Worm (Caenorhabditis elegans) whole organism, L2 larva: ENCODE results near the gene C36A4.11.

Experiments
- F13H6.1 ChIP-seq: sonication (generic microtip); optimal IDR thresholded peaks from 2 replicates; lab custom pipeline; 2016; ENCODE audit warnings: missing genetic modification characterization, missing compliant biosample characterization
- R02D3.7 ChIP-seq: fragments of 150-350 bp; optimal IDR thresholded peaks from 2 replicates; lab custom pipeline; 2014; ENCODE audit warnings: missing biosample characterization, missing genetic modification characterization
- Y55F3AM.14 ChIP-seq: fragments of 200-800 bp; sonication (Bioruptor generic); optimal IDR thresholded peaks from 2 replicates; lab custom pipeline; 2018; ENCODE audit warnings: mild to moderate bottlenecking, missing genetic modification characterization, missing compliant biosample characterization
- ZK546.5 ChIP-seq: sonication (generic microtip); optimal IDR thresholded peaks from 2 replicates; lab custom pipeline; 2017; ENCODE audit warnings: missing biosample characterization, missing genetic modification characterization
- alr-1 ChIP-seq: fragments of 150-350 bp; optimal IDR thresholded peaks from 2 replicates; lab custom pipeline; 2014; ENCODE audit warnings: missing biosample characterization, missing genetic modification characterization
- aly-2 ChIP-seq: fragments of 150-350 bp; optimal IDR thresholded peaks from 2 replicates; lab custom pipeline; 2014; ENCODE audit warnings: missing biosample characterization, missing genetic modification characterization
- ama-1 ChIP-seq: fragments of 150-350 bp; optimal IDR thresholded peaks from 2 replicates; lab custom pipeline; 2018; ENCODE audit warnings: inconsistent platforms
- blmp-1 ChIP-seq: sonication (generic microtip); optimal IDR thresholded peaks from 2 replicates; lab custom pipeline; 2017; ENCODE audit warnings: missing genetic modification characterization, mild to moderate bottlenecking, missing compliant biosample characterization, antibody characterized with exemption, moderate library complexity; ENCODE audit not compliant: insufficient read depth
- ceh-16 ChIP-seq: fragments of 150-350 bp; optimal IDR thresholded peaks from 2 replicates; lab custom pipeline; 2014; ENCODE audit warnings: missing biosample characterization, missing genetic modification characterization
- ceh-82 ChIP-seq: fragments of 150-350 bp; optimal IDR thresholded peaks from 2 replicates; lab custom pipeline; 2014; ENCODE audit warnings: missing biosample characterization, missing genetic modification characterization
- crh-2 ChIP-seq: sonication (generic microtip); optimal IDR thresholded peaks from 2 replicates; lab custom pipeline; 2017; ENCODE audit warnings: missing biosample characterization, missing genetic modification characterization
- dmd-4 ChIP-seq: sonication (generic microtip); optimal IDR thresholded peaks from 2 replicates; lab custom pipeline; 2017; ENCODE audit warnings: missing biosample characterization, missing genetic modification characterization
- egl-27 ChIP-seq: sonication (generic microtip); optimal IDR thresholded peaks from 3 replicates; lab custom pipeline; 2017; ENCODE audit warnings: missing biosample characterization, missing genetic modification reagents, missing genetic modification characterization
- elt-1 ChIP-seq: fragments of 150-350 bp; optimal IDR thresholded peaks from 2 replicates; lab custom pipeline; 2014; ENCODE audit warnings: missing biosample characterization, missing genetic modification characterization
- elt-3 ChIP-seq: sonication (generic microtip); optimal IDR thresholded peaks from 2 replicates; lab custom pipeline; 2017; ENCODE audit warnings: missing biosample characterization, missing genetic modification characterization
- fos-1 ChIP-seq: fragments of 150-350 bp; optimal IDR thresholded peaks from 2 replicates; lab custom pipeline; 2014; ENCODE audit warnings: missing biosample characterization, missing genetic modification characterization
- gmeb-1 ChIP-seq: fragments of 150-350 bp; optimal IDR thresholded peaks from 2 replicates; lab custom pipeline; 2014; ENCODE audit warnings: missing biosample characterization, missing genetic modification characterization
- lin-11 ChIP-seq: fragments of 150-350 bp; sonication (generic microtip); optimal IDR thresholded peaks from 2 replicates; lab custom pipeline; 2014; ENCODE audit warnings: missing biosample characterization, missing genetic modification characterization, inconsistent platforms, mixed read lengths
- lin-13 ChIP-seq: fragments of 150-350 bp; optimal IDR thresholded peaks from 2 replicates; lab custom pipeline; 2014; ENCODE audit warnings: missing biosample characterization, missing genetic modification reagents, missing genetic modification characterization
- lin-39 ChIP-seq: fragments of 150-350 bp; optimal IDR thresholded peaks from 2 replicates; lab custom pipeline; 2014; ENCODE audit warnings: missing biosample characterization, missing genetic modification reagents, missing genetic modification characterization
- lsy-2 ChIP-seq, 2 experiments: fragments of 150-350 bp in 1 of 2; sonication (generic microtip) in 1 of 2; optimal IDR thresholded peaks; 2 replicates each; lab custom pipeline; 2014 to 2017; ENCODE audit warnings: missing biosample characterization in 2 of 2, missing genetic modification characterization in 2 of 2
- mab-5 ChIP-seq: fragments of 150-350 bp; optimal IDR thresholded peaks from 2 replicates; lab custom pipeline; 2014; ENCODE audit warnings: missing biosample characterization, missing genetic modification characterization
- mbf-1 ChIP-seq: sonication (generic microtip); optimal IDR thresholded peaks from 2 replicates; lab custom pipeline; 2017; ENCODE audit warnings: missing biosample characterization, missing genetic modification characterization
- mdl-1 ChIP-seq, 2 experiments: fragments of 150-350 bp in 1 of 2; sonication (generic microtip) in 1 of 2; optimal IDR thresholded peaks; 2 replicates each; lab custom pipeline; 2017; ENCODE audit warnings: missing biosample characterization in 2 of 2, missing genetic modification characterization in 2 of 2
- nhr-10 ChIP-seq: sonication (generic microtip); optimal IDR thresholded peaks from 2 replicates; lab custom pipeline; 2017; ENCODE audit warnings: missing biosample characterization, missing genetic modification characterization
- nhr-11 ChIP-seq: fragments of 150-350 bp; optimal IDR thresholded peaks from 2 replicates; lab custom pipeline; 2014; ENCODE audit warnings: missing biosample characterization, missing genetic modification characterization
- nhr-12 ChIP-seq: fragments of 150-350 bp; optimal IDR thresholded peaks from 2 replicates; lab custom pipeline; 2014; ENCODE audit warnings: missing biosample characterization, missing genetic modification characterization
- nhr-129 ChIP-seq: fragments of 150-350 bp; optimal IDR thresholded peaks from 2 replicates; lab custom pipeline; 2014; ENCODE audit warnings: missing biosample characterization, missing genetic modification characterization
- nhr-21 ChIP-seq: fragments of 150-350 bp; optimal IDR thresholded peaks from 2 replicates; lab custom pipeline; 2014; ENCODE audit warnings: missing biosample characterization, missing genetic modification characterization
- nhr-23 ChIP-seq: fragments of 150-350 bp; optimal IDR thresholded peaks from 2 replicates; lab custom pipeline; 2014; ENCODE audit warnings: missing biosample characterization, missing genetic modification reagents, missing genetic modification characterization
- nhr-237 ChIP-seq: fragments of 150-350 bp; optimal IDR thresholded peaks from 2 replicates; lab custom pipeline; 2014; ENCODE audit warnings: missing biosample characterization, missing genetic modification characterization
- nhr-25 ChIP-seq: fragments of 150-350 bp; sonication (generic microtip); optimal IDR thresholded peaks from 3 replicates; lab custom pipeline; 2014; ENCODE audit warnings: missing biosample characterization, missing genetic modification characterization
- nhr-6 ChIP-seq: fragments of 150-350 bp; optimal IDR thresholded peaks from 2 replicates; lab custom pipeline; 2014; ENCODE audit warnings: missing biosample characterization, missing genetic modification characterization
- peb-1 ChIP-seq: fragments of 150-350 bp; optimal IDR thresholded peaks from 2 replicates; lab custom pipeline; 2014; ENCODE audit warnings: missing biosample characterization, missing genetic modification characterization
- sem-4 ChIP-seq: fragments of 150-350 bp; optimal IDR thresholded peaks from 2 replicates; lab custom pipeline; 2014; ENCODE audit warnings: missing biosample characterization, missing genetic modification reagents, missing genetic modification characterization
- skn-1 ChIP-seq: sonication (generic microtip); optimal IDR thresholded peaks from 2 replicates; lab custom pipeline; 2017; ENCODE audit warnings: missing biosample characterization, missing genetic modification characterization
- sma-3 ChIP-seq: sonication (generic microtip); optimal IDR thresholded peaks from 2 replicates; lab custom pipeline; 2016; ENCODE audit warnings: missing genetic modification reagents, missing genetic modification characterization, missing compliant biosample characterization
- sma-9 ChIP-seq, 2 experiments: fragments of 150-350 bp in 1 of 2; sonication (generic microtip) in 1 of 2; optimal IDR thresholded peaks; 2 replicates each; lab custom pipeline; 2014 to 2016; ENCODE audit warnings: missing genetic modification characterization in 2 of 2, mild to moderate bottlenecking in 1 of 2, missing biosample characterization in 1 of 2, missing compliant biosample characterization in 1 of 2, missing genetic modification reagents in 1 of 2, moderate library complexity in 1 of 2
- snpc-4 ChIP-seq: fragments of 150-350 bp; optimal IDR thresholded peaks from 2 replicates; lab custom pipeline; 2014; ENCODE audit warnings: missing biosample characterization, missing genetic modification characterization
- unc-39 ChIP-seq: fragments of 150-350 bp; optimal IDR thresholded peaks from 2 replicates; lab custom pipeline; 2014; ENCODE audit warnings: missing biosample characterization, missing genetic modification characterization
- unc-55 ChIP-seq: fragments of 150-350 bp; sonication (generic microtip); optimal IDR thresholded peaks from 3 replicates; lab custom pipeline; 2014; ENCODE audit warnings: missing biosample characterization, missing genetic modification reagents, missing genetic modification characterization
- unc-62 ChIP-seq: fragments of 150-350 bp; optimal IDR thresholded peaks from 2 replicates; lab custom pipeline; 2014; ENCODE audit warnings: missing biosample characterization, missing genetic modification reagents, missing genetic modification characterization
- zag-1 ChIP-seq: fragments of 150-350 bp; optimal IDR thresholded peaks from 2 replicates; lab custom pipeline; 2014; ENCODE audit warnings: missing biosample characterization, missing genetic modification characterization
- ztf-1 ChIP-seq: fragments of 200-800 bp; sonication (Bioruptor generic); conservative IDR thresholded peaks from 2 replicates; pipeline ENCODE4 v1.3.6; 2022; ENCODE audit warnings: missing genetic modification characterization, missing compliant biosample characterization
- ztf-11 ChIP-seq: sonication (generic microtip); optimal IDR thresholded peaks from 2 replicates; lab custom pipeline; 2017; ENCODE audit warnings: missing biosample characterization, missing genetic modification characterization
- ztf-4 ChIP-seq: fragments of 150-350 bp; optimal IDR thresholded peaks from 2 replicates; lab custom pipeline; 2014; ENCODE audit warnings: missing biosample characterization, missing genetic modification characterization

C36A4.11 gene

ce11 chrIII:3862918-3863385 lies 22.6 kb downstream of the C36A4.11 start, which contains the start of gene brc-1 (continued):
- TF ChIP-seq lsy-2 (tag; optimal IDR thresholded peaks at IDR 0.05; lab: Kevin White, UChicago), result peak; percentile 83 to 96
- TF ChIP-seq unc-55, result peak; percentile 98
- TF ChIP-seq nhr-10 (tag; lab: Kevin White, UChicago), result peak; percentile 32
- TF ChIP-seq nhr-129 (tag; lab: Kevin White, UChicago), result peak; percentile 83
- TF ChIP-seq unc-39 (tag; lab: Kevin White, UChicago), result peak; percentile 40
- peak; percentile 69 for TF ChIP-seq ztf-4 (tag; lab: Kevin White, UChicago)
- peak; percentile 71 for TF ChIP-seq sma-3 (GFP tag; lab: Kevin White, UChicago)
- TF ChIP-seq crh-2 (tag; lab: Kevin White, UChicago), result peak; percentile 92
- TF ChIP-seq snpc-4 (tag; lab: Kevin White, UChicago), result peak; percentile 68
- no peak for TF ChIP-seq nhr-11 (tag; lab: Kevin White, UChicago)
- TF ChIP-seq unc-62 (GFP tag; lab: Kevin White, UChicago), result no peak
- TF ChIP-seq F13H6.1 (tag; lab: Kevin White, UChicago), result peak; percentile 78
- TF ChIP-seq egl-27 (tag; lab: Kevin White, UChicago), result peak; percentile 53
- TF ChIP-seq mbf-1 (tag; lab: Kevin White, UChicago), result no peak
- TF ChIP-seq nhr-21, result peak; percentile 74
- TF ChIP-seq nhr-12 (tag; lab: Kevin White, UChicago), result no peak
- TF ChIP-seq mdl-1 (tag; optimal IDR thresholded peaks at IDR 0.05; lab: Kevin White, UChicago), result peak; percentile 37 to 62
- TF ChIP-seq gmeb-1, result peak; percentile 93
- TF ChIP-seq blmp-1 (tag; lab: Kevin White, UChicago), result peak; percentile 66
- peak; percentile 85 for TF ChIP-seq mab-5
- TF ChIP-seq peb-1, result no peak
- no peak for TF ChIP-seq lin-39 (tag; lab: Kevin White, UChicago)
- TF ChIP-seq zag-1, result peak; percentile 86
- no peak for TF ChIP-seq R02D3.7 (tag; lab: Kevin White, UChicago)
- TF ChIP-seq ama-1 (lab: Kevin White, UChicago), result peak; percentile 93
- TF ChIP-seq ztf-1 (GFP tag; lab: Robert Waterston, UW), result no peak
- no peak for TF ChIP-seq elt-1
- TF ChIP-seq Y55F3AM.14 (GFP tag; lab: Kevin White, UChicago), result peak; percentile 86

- no peak for TF ChIP-seq ama-1 (lab: Kevin White, UChicago)
- no peak for TF ChIP-seq mab-5
- TF ChIP-seq nhr-129 (tag; lab: Kevin White, UChicago), result peak; percentile 14
- TF ChIP-seq zag-1, result no peak
- TF ChIP-seq lsy-2 (tag; optimal IDR thresholded peaks at IDR 0.05; lab: Kevin White, UChicago), result peak in 1 of 2 experiments; percentile 35
- TF ChIP-seq sem-4, result peak; percentile 38
- no peak for TF ChIP-seq unc-55
- no peak for TF ChIP-seq elt-3
- TF ChIP-seq nhr-6 (tag; lab: Kevin White, UChicago), result peak; percentile 35
- TF ChIP-seq lin-13 (GFP tag; lab: Kevin White, UChicago), result peak; percentile 20
- TF ChIP-seq ceh-16 (tag; lab: Kevin White, UChicago), result no peak
- TF ChIP-seq ztf-4 (tag; lab: Kevin White, UChicago), result peak; percentile 17
- TF ChIP-seq mdl-1 (tag; optimal IDR thresholded peaks at IDR 0.05; lab: Kevin White, UChicago), result no peak
- TF ChIP-seq lin-39 (tag; lab: Kevin White, UChicago), result no peak
- no peak for TF ChIP-seq ztf-11 (tag; lab: Kevin White, UChicago)
- TF ChIP-seq snpc-4 (tag; lab: Kevin White, UChicago), result no peak
- TF ChIP-seq sma-3 (GFP tag; lab: Kevin White, UChicago), result no peak
- no peak for TF ChIP-seq blmp-1 (tag; lab: Kevin White, UChicago)
- TF ChIP-seq F13H6.1 (tag; lab: Kevin White, UChicago), result no peak
- TF ChIP-seq nhr-237 (tag; lab: Kevin White, UChicago), result no peak
- no peak for TF ChIP-seq nhr-12 (tag; lab: Kevin White, UChicago)
- no peak for TF ChIP-seq elt-1
- TF ChIP-seq peb-1, result no peak
- TF ChIP-seq egl-27 (tag; lab: Kevin White, UChicago), result no peak
- no peak for TF ChIP-seq alr-1 (tag; lab: Kevin White, UChicago)
- TF ChIP-seq skn-1 (tag; lab: Kevin White, UChicago), result no peak
- no peak for TF ChIP-seq lin-11
- no peak for TF ChIP-seq gmeb-1
- no peak for TF ChIP-seq unc-62 (GFP tag; lab: Kevin White, UChicago)
- TF ChIP-seq nhr-10 (tag; lab: Kevin White, UChicago), result no peak
- TF ChIP-seq sma-9 (GFP tag; optimal IDR thresholded peaks at IDR 0.05; lab: Kevin White, UChicago), result no peak
- no peak for TF ChIP-seq sma-9 (tag; optimal IDR thresholded peaks at IDR 0.05; lab: Kevin White, UChicago)
- no peak for TF ChIP-seq nhr-21
- TF ChIP-seq fos-1 (tag; lab: Kevin White, UChicago), result no peak
- no peak for TF ChIP-seq unc-39 (tag; lab: Kevin White, UChicago)
- TF ChIP-seq R02D3.7 (tag; lab: Kevin White, UChicago), result no peak
- TF ChIP-seq ZK546.5, result no peak
- TF ChIP-seq nhr-25 (tag; lab: Kevin White, UChicago), result no peak
- TF ChIP-seq dmd-4 (tag; lab: Kevin White, UChicago), result no peak
- TF ChIP-seq mbf-1 (tag; lab: Kevin White, UChicago), result no peak
- no peak for TF ChIP-seq ztf-1 (GFP tag; lab: Robert Waterston, UW)
- no peak for TF ChIP-seq nhr-23 (tag; lab: Kevin White, UChicago)
- TF ChIP-seq aly-2 (tag; lab: Kevin White, UChicago), result no peak
- TF ChIP-seq ceh-82 (tag; lab: Kevin White, UChicago), result no peak
Measured at ce11 chrIII:3863814-3864507, 23.6 kb downstream of the C36A4.11 start, which contains the start of gene acs-19. Gene acs-19 (plus strand): TSS chrIII:3864489.
